Worm (Caenorhabditis elegans) whole organism, L4 larva: ENCODE results near the gene K10B4.3.

Experiments
- F26F4.8 ChIP-seq: fragments of 200-800 bp; sonication (Bioruptor generic); conservative IDR thresholded peaks from 2 replicates; pipeline ENCODE4 v1.3.6; 2022; ENCODE audit warnings: missing genetic modification characterization, missing compliant biosample characterization
- F37D6.2 ChIP-seq: sonication (generic microtip); optimal IDR thresholded peaks from 2 replicates; lab custom pipeline; 2016; ENCODE audit warnings: mild to moderate bottlenecking, missing genetic modification characterization, missing compliant biosample characterization
- F44E2.7 ChIP-seq: fragments of 200-800 bp; sonication (Bioruptor generic); IDR thresholded peaks from 2 replicates; pipeline ENCODE4 v2.1.2; 2022; ENCODE audit warnings: missing genetic modification characterization, missing compliant biosample characterization
- F49E8.2 ChIP-seq: sonication (generic microtip); optimal IDR thresholded peaks from 2 replicates; lab custom pipeline; 2016; ENCODE audit warnings: missing compliant biosample characterization, mild to moderate bottlenecking, missing genetic modification characterization, borderline replicate concordance
- R02D3.7 ChIP-seq: fragments of 150-350 bp; sonication (generic microtip); optimal IDR thresholded peaks from 3 replicates; lab custom pipeline; 2014; ENCODE audit warnings: missing biosample characterization, missing genetic modification characterization
- T26A8.4 ChIP-seq: fragments of 200-800 bp; sonication (Bioruptor generic); IDR thresholded peaks from 2 replicates; pipeline ENCODE4 v1.3.6; 2022; ENCODE audit warnings: missing genetic modification characterization, missing compliant biosample characterization
- Y105C5A.15 ChIP-seq: fragments of 200-800 bp; sonication (Bioruptor generic); IDR thresholded peaks from 2 replicates; pipeline ENCODE4 v1.3.6; 2022; ENCODE audit warnings: missing genetic modification characterization, missing compliant biosample characterization
- Y48G9A.11 ChIP-seq: fragments of 200-800 bp; sonication (Bioruptor generic); IDR thresholded peaks from 2 replicates; pipeline ENCODE4 v1.3.6; 2022; ENCODE audit warnings: missing genetic modification reagents, missing genetic modification characterization, missing compliant biosample characterization
- Y5F2A.4 ChIP-seq: fragments of 200-800 bp; sonication (Bioruptor generic); optimal IDR thresholded peaks from 2 replicates; lab custom pipeline; 2018; ENCODE audit warnings: mild to moderate bottlenecking, missing genetic modification characterization, missing compliant biosample characterization
- Y75B8A.6 ChIP-seq: fragments of 200-800 bp; sonication (Bioruptor generic); IDR thresholded peaks from 2 replicates; pipeline ENCODE4 v1.3.6; 2022; ENCODE audit warnings: missing genetic modification reagents, missing genetic modification characterization, missing compliant biosample characterization
- ZK337.2 ChIP-seq: fragments of 200-800 bp; sonication (Bioruptor generic); IDR thresholded peaks from 2 replicates; pipeline ENCODE4 v1.3.6; 2022; ENCODE audit warnings: missing genetic modification reagents, missing genetic modification characterization, missing compliant biosample characterization
- aha-1 ChIP-seq: fragments of 150-350 bp; peaks from one replicate; lab custom pipeline; 2014; ENCODE audit warnings: missing biosample characterization, missing genetic modification characterization
- arid-1 ChIP-seq: fragments of 200-800 bp; sonication (Bioruptor generic); conservative IDR thresholded peaks from 2 replicates; pipeline ENCODE4 v1.3.6; 2022; ENCODE audit warnings: missing genetic modification reagents, missing genetic modification characterization, missing compliant biosample characterization
- ceh-20 ChIP-seq: fragments of 200-800 bp; sonication (Bioruptor generic); IDR thresholded peaks from 2 replicates; pipeline ENCODE4 v1.3.6; 2022; ENCODE audit warnings: missing genetic modification reagents, missing genetic modification characterization, missing compliant biosample characterization
- ceh-28 ChIP-seq: fragments of 150-350 bp; optimal IDR thresholded peaks from 2 replicates; lab custom pipeline; 2014; ENCODE audit warnings: missing biosample characterization, missing genetic modification reagents, missing genetic modification characterization
- ces-1 ChIP-seq: fragments of 150-350 bp; sonication (generic microtip); optimal IDR thresholded peaks from 4 replicates; lab custom pipeline; 2014; ENCODE audit warnings: missing biosample characterization, missing genetic modification reagents, missing genetic modification characterization
- daf-12 ChIP-seq: fragments of 150-350 bp; optimal IDR thresholded peaks from 2 replicates; lab custom pipeline; 2014; ENCODE audit warnings: missing biosample characterization, missing genetic modification reagents, missing genetic modification characterization
- daf-19 ChIP-seq: fragments of 200-800 bp; sonication (Bioruptor generic); conservative IDR thresholded peaks from 2 replicates; pipeline ENCODE4 v1.3.6; 2022; ENCODE audit warnings: missing genetic modification characterization, missing compliant biosample characterization
- dmd-9 ChIP-seq: fragments of 200-800 bp; sonication (Bioruptor generic); IDR thresholded peaks from 2 replicates; pipeline ENCODE4 v1.3.6; 2022; ENCODE audit warnings: missing genetic modification reagents, missing genetic modification characterization, missing compliant biosample characterization
- egl-43 ChIP-seq: fragments of 200-800 bp; sonication (Bioruptor generic); IDR thresholded peaks from 2 replicates; pipeline ENCODE4 v1.3.6; 2022; ENCODE audit warnings: missing genetic modification reagents, missing genetic modification characterization, missing compliant biosample characterization
- fos-1 ChIP-seq: fragments of 150-350 bp; optimal IDR thresholded peaks from 2 replicates; lab custom pipeline; 2014; ENCODE audit warnings: missing biosample characterization, missing genetic modification characterization
- hif-1 ChIP-seq, 2 experiments: sonication (generic microtip); optimal IDR thresholded peaks; 2 replicates each; lab custom pipeline; 2016 to 2017; ENCODE audit warnings: missing compliant biosample characterization in 2 of 2, missing genetic modification characterization in 2 of 2, missing genetic modification reagents in 2 of 2, missing genotype in 2 of 2, mild to moderate bottlenecking in 1 of 2
- lin-1 ChIP-seq: fragments of 200-800 bp; sonication (Bioruptor generic); IDR thresholded peaks from 2 replicates; pipeline ENCODE4 v1.3.6; 2022; ENCODE audit warnings: missing genetic modification reagents, missing genetic modification characterization, missing compliant biosample characterization
- lin-13 ChIP-seq: fragments of 150-350 bp; optimal IDR thresholded peaks from 2 replicates; lab custom pipeline; 2014; ENCODE audit warnings: missing biosample characterization, missing genetic modification reagents, missing genetic modification characterization
- lir-3 ChIP-seq: sonication (generic microtip); optimal IDR thresholded peaks from 2 replicates; lab custom pipeline; 2016; ENCODE audit warnings: mild to moderate bottlenecking, missing genetic modification characterization, missing compliant biosample characterization
- madf-5 ChIP-seq, 2 experiments: fragments of 200-800 bp; sonication (Bioruptor generic); IDR thresholded peaks; 2 replicates each; pipeline ENCODE4 v1.3.6; 2022; ENCODE audit warnings: missing compliant biosample characterization in 2 of 2, missing genetic modification characterization in 2 of 2
- madf-9 ChIP-seq: fragments of 200-800 bp; sonication (Bioruptor generic); conservative IDR thresholded peaks from 2 replicates; pipeline ENCODE4 v1.3.6; 2022; ENCODE audit warnings: missing genetic modification reagents, missing genetic modification characterization, missing compliant biosample characterization
- mdl-1 ChIP-seq, 2 experiments: fragments of 150-350 bp in 1 of 2; sonication (generic microtip) in 1 of 2; optimal IDR thresholded peaks; 2 replicates each; lab custom pipeline; 2014 to 2017; ENCODE audit warnings: missing biosample characterization in 2 of 2, missing genetic modification characterization in 2 of 2
- mep-1 ChIP-seq: fragments of 150-350 bp; sonication (generic microtip); optimal IDR thresholded peaks from 3 replicates; lab custom pipeline; 2014; ENCODE audit warnings: missing biosample characterization, missing genetic modification characterization
- mes-2 ChIP-seq: sonication (generic microtip); optimal IDR thresholded peaks from 2 replicates; lab custom pipeline; 2016; ENCODE audit warnings: missing genotype, mild to moderate bottlenecking, missing genetic modification characterization, missing compliant biosample characterization; ENCODE audit not compliant: poor library complexity, severe bottlenecking
- mxl-2 ChIP-seq: fragments of 200-800 bp; sonication (Bioruptor generic); conservative IDR thresholded peaks from 2 replicates; pipeline ENCODE4 v1.3.6; 2022; ENCODE audit warnings: missing genetic modification reagents, missing genetic modification characterization, missing compliant biosample characterization
- mxl-3 ChIP-seq: fragments of 200-800 bp; sonication (Bioruptor generic); optimal IDR thresholded peaks from 2 replicates; lab custom pipeline; 2018; ENCODE audit warnings: mild to moderate bottlenecking, missing genetic modification characterization, missing compliant biosample characterization
- nhr-10 ChIP-seq: fragments of 150-350 bp; optimal IDR thresholded peaks from 2 replicates; lab custom pipeline; 2014; ENCODE audit warnings: missing biosample characterization, missing genetic modification characterization
- nhr-41 ChIP-seq: fragments of 200-800 bp; sonication (Bioruptor generic); IDR thresholded peaks from 2 replicates; pipeline ENCODE4 v1.3.6; 2022; ENCODE audit warnings: missing genetic modification reagents, missing genetic modification characterization, missing compliant biosample characterization
- nhr-42 ChIP-seq: fragments of 200-800 bp; sonication (Bioruptor generic); IDR thresholded peaks from 2 replicates; pipeline ENCODE4 v1.3.6; 2022; ENCODE audit warnings: missing genetic modification characterization, missing compliant biosample characterization
- nhr-77 ChIP-seq: fragments of 150-350 bp; optimal IDR thresholded peaks from 2 replicates; lab custom pipeline; 2014; ENCODE audit warnings: missing biosample characterization, missing genetic modification characterization
- pha-4 ChIP-seq, 2 experiments: fragments of 150-350 bp in 1 of 2; fragments of 200-800 bp in 1 of 2; sonication (Bioruptor generic) in 1 of 2; IDR thresholded peaks in 1 of 2; optimal IDR thresholded peaks in 1 of 2; 2 replicates each; pipeline versions ENCODE4 v1.3.6 to Lab custom; 2014 to 2022; ENCODE audit warnings: missing genetic modification characterization in 2 of 2, missing genetic modification reagents in 2 of 2, missing biosample characterization in 1 of 2, missing compliant biosample characterization in 1 of 2
- php-3 ChIP-seq: fragments of 200-800 bp; sonication (Bioruptor generic); IDR thresholded peaks from 2 replicates; pipeline ENCODE4 v1.3.6; 2022; ENCODE audit warnings: missing genetic modification reagents, missing genetic modification characterization, missing compliant biosample characterization
- rbr-2 ChIP-seq: sonication (generic microtip); optimal IDR thresholded peaks from 2 replicates; lab custom pipeline; 2016; ENCODE audit warnings: missing genotype, missing genetic modification characterization, missing compliant biosample characterization
- snpc-1.2 ChIP-seq: fragments of 200-800 bp; sonication (Bioruptor generic); IDR thresholded peaks from 2 replicates; pipeline ENCODE4 v1.3.6; 2022; ENCODE audit warnings: missing genetic modification reagents, missing genetic modification characterization, missing compliant biosample characterization
- snpc-4 ChIP-seq: fragments of 150-350 bp; optimal IDR thresholded peaks from 2 replicates; lab custom pipeline; 2014; ENCODE audit warnings: missing biosample characterization, missing genetic modification characterization
- spr-3 ChIP-seq: fragments of 200-800 bp; sonication (Bioruptor generic); optimal IDR thresholded peaks from 2 replicates; lab custom pipeline; 2018; ENCODE audit warnings: mild to moderate bottlenecking, missing genetic modification characterization, missing compliant biosample characterization
- tag-97 ChIP-seq: fragments of 200-800 bp; sonication (Bioruptor generic); IDR thresholded peaks from 2 replicates; pipeline ENCODE4 v1.3.6; 2022; ENCODE audit warnings: missing genetic modification characterization, missing compliant biosample characterization
- tra-1 ChIP-seq: fragments of 200-800 bp; sonication (Bioruptor generic); IDR thresholded peaks from 2 replicates; pipeline ENCODE4 v1.3.6; 2022; ENCODE audit warnings: missing genetic modification reagents, missing genetic modification characterization, missing compliant biosample characterization
- unc-39 ChIP-seq: sonication (generic microtip); optimal IDR thresholded peaks from 2 replicates; lab custom pipeline; 2017; ENCODE audit warnings: missing biosample characterization, missing genetic modification characterization
- unc-62 ChIP-seq, 3 experiments: fragments of 150-350 bp in 1 of 3; sonication (generic microtip); optimal IDR thresholded peaks in 2 of 3; peaks in 1 of 3; 1 replicate in 1 of 3; 2 replicates in 2 of 3; lab custom pipeline; 2014 to 2017; ENCODE audit warnings: missing biosample characterization in 3 of 3, missing genetic modification characterization in 3 of 3, missing genetic modification reagents in 3 of 3, missing genotype in 1 of 3
- zfp-2 ChIP-seq: sonication (generic microtip); optimal IDR thresholded peaks from 2 replicates; lab custom pipeline; 2016; ENCODE audit warnings: mild to moderate bottlenecking, missing genetic modification characterization, missing compliant biosample characterization
- zfp-3 ChIP-seq: fragments of 200-800 bp; sonication (Bioruptor generic); conservative IDR thresholded peaks from 2 replicates; pipeline ENCODE4 v1.3.6; 2022; ENCODE audit warnings: missing genetic modification reagents, missing genetic modification characterization, missing compliant biosample characterization
- ztf-7 ChIP-seq: fragments of 150-350 bp; optimal IDR thresholded peaks from 2 replicates; lab custom pipeline; 2014; ENCODE audit warnings: missing biosample characterization, missing genetic modification characterization

Gene K10B4.3

ce11 chrII:155904-156303 is 34.9 kb upstream of the K10B4.3 start, which contains the start of gene mrpl-28 (continued):
- no peak; the same call in 1 of the 2 replicates for TF ChIP-seq lin-1 (GFP tag; lab: Robert Waterston, UW)
- TF ChIP-seq lin-13 (GFP tag; lab: Kevin White, UChicago) = peak; percentile 87
- TF ChIP-seq Y75B8A.6 (GFP tag; lab: Robert Waterston, UW) = no peak
- peak; percentile 39 for TF ChIP-seq zfp-2
- no peak for TF ChIP-seq php-3 (GFP tag; lab: Robert Waterston, UW)
- peak; percentile 57 for TF ChIP-seq zfp-3
- TF ChIP-seq mep-1 (tag; lab: Kevin White, UChicago) = peak; percentile 89
- peak; percentile 80; the same call in 1 of the 2 replicates for TF ChIP-seq pha-4 (GFP tag; IDR thresholded peaks at IDR 0.05; lab: Robert Waterston, UW)
- TF ChIP-seq pha-4 (tag; optimal IDR thresholded peaks at IDR 0.05; lab: Kevin White, UChicago) = peak; percentile 97
- TF ChIP-seq F37D6.2 (tag; lab: Kevin White, UChicago) = peak; percentile 74
- peak; percentile 60 for TF ChIP-seq F49E8.2 (tag; lab: Kevin White, UChicago)
- TF ChIP-seq unc-39 = no peak
- TF ChIP-seq fos-1 = no peak
- TF ChIP-seq lir-3 (tag; lab: Kevin White, UChicago) = no peak
- TF ChIP-seq madf-9 (GFP tag; lab: Robert Waterston, UW) = 0 out of 2 replicates have a peak, but pooled peaks have one; percentile 49
- TF ChIP-seq Y5F2A.4 = peak; percentile 9
- TF ChIP-seq Y48G9A.11 (GFP tag; lab: Robert Waterston, UW) = peak; percentile 60; the same call in 1 of the 2 replicates
- no peak for TF ChIP-seq madf-5 (GFP tag; IDR thresholded peaks at IDR 0.05; lab: Robert Waterston, UW)
- peak; percentile 30 for TF ChIP-seq mxl-3 (GFP tag; lab: Kevin White, UChicago)
- peak in 1 of 2 experiments; percentile 21 for TF ChIP-seq mdl-1 (tag; optimal IDR thresholded peaks at IDR 0.05; lab: Kevin White, UChicago)
- no peak for TF ChIP-seq nhr-10 (tag; lab: Kevin White, UChicago)
- peak; percentile 55; the same call in 1 of the 2 replicates for TF ChIP-seq ZK337.2 (GFP tag; lab: Robert Waterston, UW)
- TF ChIP-seq egl-43 (GFP tag; lab: Robert Waterston, UW) = peak; percentile 70
- no peak for TF ChIP-seq aha-1 (tag; lab: Kevin White, UChicago)
- TF ChIP-seq mxl-2 (GFP tag; lab: Robert Waterston, UW) = no peak
- TF ChIP-seq ces-1 (GFP tag; lab: Kevin White, UChicago) = peak; percentile 19
- TF ChIP-seq tag-97 (GFP tag; lab: Robert Waterston, UW) = no peak
- no peak for TF ChIP-seq daf-12 (tag; lab: Kevin White, UChicago)
- TF ChIP-seq arid-1 (GFP tag; lab: Robert Waterston, UW) = peak; percentile 78
- no peak for TF ChIP-seq nhr-41 (GFP tag; lab: Robert Waterston, UW)
- peak; percentile 90 for TF ChIP-seq rbr-2
- TF ChIP-seq snpc-1.2 = 0 out of 2 replicates have a peak, but pooled peaks have one; percentile 16
- TF ChIP-seq daf-19 = no peak
- peak; percentile 92 for TF ChIP-seq T26A8.4 (GFP tag; lab: Robert Waterston, UW)
- peak in 1 of 2 experiments; percentile 61 for TF ChIP-seq hif-1 (tag; optimal IDR thresholded peaks at IDR 0.05; lab: Kevin White, UChicago)
- TF ChIP-seq R02D3.7 (tag; lab: Kevin White, UChicago) = no peak
- 0 out of 2 replicates have a peak, but pooled peaks have one; percentile 49 for TF ChIP-seq tra-1
- no peak for TF ChIP-seq Y105C5A.15
- peak; percentile 48 for TF ChIP-seq ztf-7
- peak; percentile 74 for TF ChIP-seq ceh-20 (GFP tag; lab: Robert Waterston, UW)
- TF ChIP-seq F44E2.7 (GFP tag; lab: Robert Waterston, UW) = no peak
- TF ChIP-seq ceh-28 = no peak
- peak; percentile 53; the same call in 1 of the 2 replicates for TF ChIP-seq nhr-42 (GFP tag; lab: Robert Waterston, UW)
- peak in 1 of 2 experiments; percentile 93 for TF ChIP-seq unc-62 (GFP tag; optimal IDR thresholded peaks at IDR 0.05 in 1 of 2; lab: Kevin White, UChicago)
- TF ChIP-seq unc-62 (tag; optimal IDR thresholded peaks at IDR 0.05; lab: Kevin White, UChicago) = no peak
- TF ChIP-seq dmd-9 (GFP tag; lab: Robert Waterston, UW) = no peak
- no peak for TF ChIP-seq snpc-4 (tag; lab: Kevin White, UChicago)
- peak; percentile 94 for TF ChIP-seq mes-2
- TF ChIP-seq nhr-77 (tag; lab: Kevin White, UChicago) = peak; percentile 66
- peak; percentile 55 for TF ChIP-seq spr-3
- no peak for TF ChIP-seq F26F4.8
